Fruit fly (Drosophila melanogaster): ENCODE data around the gene CG13287.

DNA sequence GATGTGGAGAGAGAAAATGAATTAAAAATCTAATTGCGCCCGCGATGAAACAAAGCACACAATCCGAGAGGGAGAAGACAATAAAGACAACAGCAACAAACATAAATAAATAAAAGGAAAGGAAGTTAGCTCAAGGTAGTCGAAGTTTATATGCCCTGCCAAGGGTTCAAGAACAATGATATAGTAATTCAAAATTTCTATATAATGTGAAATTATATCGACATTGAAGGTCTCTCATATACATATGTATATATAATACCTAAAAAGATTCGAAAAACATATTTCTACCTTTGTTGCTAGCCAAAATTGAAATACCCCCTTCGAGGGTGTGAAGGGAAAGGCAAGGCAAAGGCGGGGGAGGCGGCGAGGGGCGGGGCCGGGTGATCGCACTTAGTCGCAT, 41.3 kb upstream of the CG13287 start:
- TF ChIP-seq Hr39 (GFP tag; optimal IDR thresholded peaks at IDR 0.05) (peak; percentile 7), Sox102F (GFP tag; optimal IDR thresholded peaks at IDR 0.05) (no peak), CG8119 (GFP tag; IDR thresholded peaks at IDR 0.05) (no peak), Smox (GFP tag; optimal IDR thresholded peaks at IDR 0.05) (peak; percentile 19), CG4318 (GFP tag; optimal IDR thresholded peaks at IDR 0.05) (no peak), dac (GFP tag; optimal IDR thresholded peaks at IDR 0.05) (no peak), CG11902 (GFP tag; optimal IDR thresholded peaks at IDR 0.05) (peak; percentile 2), Gug (GFP tag; IDR thresholded peaks at IDR 0.05) (peak; percentile 25; the same call in 1 of the 2 replicates), vri (GFP tag; optimal IDR thresholded peaks at IDR 0.05) (no peak), CG34406 (GFP tag; optimal IDR thresholded peaks at IDR 0.05) (no peak), CG32006 (GFP tag; optimal IDR thresholded peaks at IDR 0.05) (peak; percentile 31), eg (GFP tag; IDR thresholded peaks at IDR 0.05) (no peak), CG11762 (GFP tag; optimal IDR thresholded peaks at IDR 0.05; ENCODE audit: insufficient read depth) (no peak)
